Worm (Caenorhabditis elegans) whole organism, L4/young adult: Measurements from ENCODE around the gene fip-3.

Experiments
- W03F9.2 ChIP-seq: fragments of 150-350 bp; optimal IDR thresholded peaks from 2 replicates; lab custom pipeline; 2014; ENCODE audit warnings: missing biosample characterization, missing genetic modification characterization
- him-1 ChIP-seq: sonication (generic microtip); optimal IDR thresholded peaks from 2 replicates; lab custom pipeline; 2016; ENCODE audit warnings: missing genotype, missing genetic modification reagents, missing genetic modification characterization, missing compliant biosample characterization

- TF ChIP-seq him-1 (tag; lab: Kevin White, UChicago) (no peak), W03F9.2 (tag; lab: Kevin White, UChicago) (no peak)
Observed at ce11 chrIII:8554472-8554871, 34.8 kb downstream of the fip-3 start, which contains the start of gene gsto-2.
